In genomic region chr3L:19682902-19683301, dm6 we compare ENCODE assay signal across 1 fruit fly cellular context.
TF ChIP-seq lines count a peak whose summit lies in the region.

No protein-coding gene starts in this region.

TF ChIP-seq in whole organism, embryonic, 481 proteins besides CTCF, POLR2A, EP300 and RAD21 (continued from another document):
- no peak for TF ChIP-seq CG18262 (tag; optimal IDR thresholded peaks at IDR 0.05; lab: Kevin White, UChicago)
- peak; percentile 96 for TF ChIP-seq Nf-YA (GFP tag; IDR thresholded peaks at IDR 0.05; lab: Robert Waterston, UW)
- TF ChIP-seq CG4282 (GFP tag; optimal IDR thresholded peaks at IDR 0.05; lab: Kevin White, UChicago): no peak
- TF ChIP-seq bbx (GFP tag; IDR thresholded peaks at IDR 0.05; lab: Robert Waterston, UW; ENCODE audit: partially characterized antibody): peak; percentile 46
- no peak for TF ChIP-seq CG10274 (GFP tag; optimal IDR thresholded peaks at IDR 0.05; lab: Kevin White, UChicago)
- TF ChIP-seq CG4707 (GFP tag; optimal IDR thresholded peaks at IDR 0.05; lab: Kevin White, UChicago): no peak
- TF ChIP-seq CG1233 (GFP tag; optimal IDR thresholded peaks at IDR 0.05; lab: Kevin White, UChicago): no peak
- no peak for TF ChIP-seq Hey (tag; optimal IDR thresholded peaks at IDR 0.05; lab: Kevin White, UChicago)
- peak; percentile 71 for TF ChIP-seq Jarid2 (GFP tag; optimal IDR thresholded peaks at IDR 0.05; lab: Kevin White, UChicago)
- no peak for TF ChIP-seq CG12236 (GFP tag; optimal IDR thresholded peaks at IDR 0.05; lab: Kevin White, UChicago)
- TF ChIP-seq CG15696 (tag; optimal IDR thresholded peaks at IDR 0.05; lab: Kevin White, UChicago): no peak
- TF ChIP-seq CG11504 (tag; optimal IDR thresholded peaks at IDR 0.05; lab: Kevin White, UChicago): no peak
- TF ChIP-seq sisA (GFP tag; IDR thresholded peaks at IDR 0.05; lab: Robert Waterston, UW): no peak
- no peak for TF ChIP-seq CG4730 (GFP tag; IDR thresholded peaks at IDR 0.05; lab: Robert Waterston, UW)
- no peak for TF ChIP-seq hth (optimal IDR thresholded peaks at IDR 0.05; lab: Kevin White, UChicago)
- no peak for TF ChIP-seq salm (tag; optimal IDR thresholded peaks at IDR 0.05; lab: Kevin White, UChicago)
